Worm (Caenorhabditis elegans) whole organism, late embryonic: Measurements from ENCODE around the gene ZK328.6.

ENCODE experiments used
- F13H6.1 ChIP-seq: sonication (generic microtip); optimal IDR thresholded peaks from 2 replicates; lab custom pipeline; 2016; ENCODE audit warnings: missing genetic modification characterization, missing compliant biosample characterization
- pha-4 ChIP-seq: fragments of 150-350 bp; optimal IDR thresholded peaks from 2 replicates; lab custom pipeline; 2018; ENCODE audit warnings: missing biosample characterization, missing genetic modification reagents, missing genetic modification characterization

DNA sequence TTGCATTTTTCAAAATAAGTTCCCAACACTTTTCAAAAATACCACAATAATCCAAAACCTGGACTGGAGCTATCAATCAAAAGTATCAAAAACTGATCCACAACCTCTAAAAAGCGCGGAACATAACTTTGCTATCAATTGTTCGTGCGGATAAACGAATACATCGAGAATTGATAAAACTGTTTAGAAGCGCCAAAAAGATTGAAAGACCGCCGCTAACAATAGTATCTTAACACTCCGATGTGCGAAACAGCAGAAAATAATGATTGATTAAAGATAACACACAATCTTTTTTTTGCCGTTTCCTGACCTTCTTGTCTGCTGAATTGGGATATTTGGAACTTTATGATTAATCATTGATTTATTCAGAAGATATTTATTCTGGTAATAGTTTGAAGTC lies 2.0 kb downstream of the ZK328.6 start, which contains the start of gene tbx-7:
- TF ChIP-seq pha-4: no peak
- TF ChIP-seq F13H6.1 (tag; lab: Kevin White, UChicago): no peak
